Worm (Caenorhabditis elegans) whole organism, late embryonic: ENCODE measurements around the gene T01H3.3.

Source experiments
- K02D7.2 ChIP-seq: sonication (generic microtip); optimal IDR thresholded peaks from 2 replicates; lab custom pipeline; 2017; ENCODE audit warnings: mild to moderate bottlenecking, missing genetic modification characterization, missing compliant biosample characterization
- T23F11.4 ChIP-seq: fragments of 200-800 bp; sonication (Bioruptor generic); optimal IDR thresholded peaks from 2 replicates; lab custom pipeline; 2018; ENCODE audit warnings: mild to moderate bottlenecking, missing genetic modification characterization, missing compliant biosample characterization
- Y22D7AL.16 ChIP-seq: sonication (generic microtip); optimal IDR thresholded peaks from 2 replicates; lab custom pipeline; 2016; ENCODE audit warnings: missing genetic modification characterization, missing compliant biosample characterization
- ceh-14 ChIP-seq: sonication (generic microtip); optimal IDR thresholded peaks from 2 replicates; lab custom pipeline; 2016; ENCODE audit warnings: missing genotype, missing genetic modification characterization, missing compliant biosample characterization
- ceh-19 ChIP-seq: fragments of 200-800 bp; sonication (Bioruptor generic); optimal IDR thresholded peaks from 2 replicates; lab custom pipeline; 2018; ENCODE audit warnings: mild to moderate bottlenecking, missing genetic modification characterization, missing compliant biosample characterization
- ceh-2 ChIP-seq: sonication (generic microtip); optimal IDR thresholded peaks from 2 replicates; lab custom pipeline; 2016; ENCODE audit warnings: missing genotype, missing genetic modification characterization, missing compliant biosample characterization
- ceh-24 ChIP-seq: sonication (generic microtip); optimal IDR thresholded peaks from 2 replicates; lab custom pipeline; 2016; ENCODE audit warnings: mild to moderate bottlenecking, missing genetic modification characterization, missing compliant biosample characterization
- ceh-30 ChIP-seq: fragments of 150-350 bp; optimal IDR thresholded peaks from 2 replicates; lab custom pipeline; 2014; ENCODE audit warnings: missing biosample characterization, missing genetic modification characterization
- ceh-34 ChIP-seq: sonication (generic microtip); optimal IDR thresholded peaks from 2 replicates; lab custom pipeline; 2016; ENCODE audit warnings: mild to moderate bottlenecking, missing genetic modification characterization, missing compliant biosample characterization
- ceh-9 ChIP-seq: sonication (generic microtip); optimal IDR thresholded peaks from 2 replicates; lab custom pipeline; 2016; ENCODE audit warnings: mild to moderate bottlenecking, missing genetic modification characterization, inconsistent platforms, missing compliant biosample characterization
- dmd-4 ChIP-seq: sonication (generic microtip); optimal IDR thresholded peaks from 2 replicates; lab custom pipeline; 2016; ENCODE audit warnings: borderline replicate concordance, missing genetic modification characterization, missing compliant biosample characterization
- dve-1 ChIP-seq: sonication (generic microtip); optimal IDR thresholded peaks from 2 replicates; lab custom pipeline; 2017; ENCODE audit warnings: antibody characterized with exemption, mild to moderate bottlenecking, missing genetic modification characterization, missing compliant biosample characterization
- ets-4 ChIP-seq: sonication (generic microtip); optimal IDR thresholded peaks from 2 replicates; lab custom pipeline; 2016; ENCODE audit warnings: missing genetic modification characterization, missing compliant biosample characterization
- fkh-10 ChIP-seq: fragments of 150-350 bp; optimal IDR thresholded peaks from 2 replicates; lab custom pipeline; 2014; ENCODE audit warnings: missing biosample characterization, missing genetic modification reagents, missing genetic modification characterization
- fkh-6 ChIP-seq: sonication (generic microtip); optimal IDR thresholded peaks from 2 replicates; lab custom pipeline; 2016; ENCODE audit warnings: missing genetic modification characterization, missing compliant biosample characterization
- gmeb-2 ChIP-seq: sonication (generic microtip); optimal IDR thresholded peaks from 2 replicates; lab custom pipeline; 2016; ENCODE audit warnings: missing genetic modification characterization, inconsistent platforms, missing compliant biosample characterization
- hlh-15 ChIP-seq: sonication (generic microtip); optimal IDR thresholded peaks from 2 replicates; lab custom pipeline; 2016; ENCODE audit warnings: missing genetic modification characterization, missing compliant biosample characterization
- hlh-30 ChIP-seq: sonication (generic microtip); optimal IDR thresholded peaks from 2 replicates; lab custom pipeline; 2017; ENCODE audit warnings: antibody characterized with exemption, missing genetic modification characterization, missing compliant biosample characterization; ENCODE audit not compliant: insufficient read depth
- hlh-8 ChIP-seq: sonication (generic microtip); optimal IDR thresholded peaks from 2 replicates; lab custom pipeline; 2016; ENCODE audit warnings: missing genotype, missing genetic modification characterization, missing compliant biosample characterization
- mec-3 ChIP-seq: sonication (generic microtip); optimal IDR thresholded peaks from 2 replicates; lab custom pipeline; 2016; ENCODE audit warnings: borderline replicate concordance, missing genetic modification characterization, missing compliant biosample characterization
- nhr-11 ChIP-seq: fragments of 150-350 bp; optimal IDR thresholded peaks from 2 replicates; lab custom pipeline; 2014; ENCODE audit warnings: missing biosample characterization, missing genetic modification characterization
- npax-4 ChIP-seq: sonication (generic microtip); optimal IDR thresholded peaks from 2 replicates; lab custom pipeline; 2016; ENCODE audit warnings: missing genetic modification characterization, missing compliant biosample characterization
- odd-2 ChIP-seq: sonication (generic microtip); optimal IDR thresholded peaks from 2 replicates; lab custom pipeline; 2017; ENCODE audit warnings: antibody characterized with exemption, mild to moderate bottlenecking, missing genetic modification characterization, missing compliant biosample characterization
- pat-9 ChIP-seq: fragments of 200-800 bp; sonication (Bioruptor generic); optimal IDR thresholded peaks from 2 replicates; lab custom pipeline; 2018; ENCODE audit warnings: mild to moderate bottlenecking, missing genetic modification characterization, moderate library complexity, missing compliant biosample characterization
- pax-1 ChIP-seq: fragments of 150-350 bp; optimal IDR thresholded peaks from 2 replicates; lab custom pipeline; 2014; ENCODE audit warnings: missing biosample characterization, missing genetic modification characterization
- pqm-1 ChIP-seq: sonication (generic microtip); optimal IDR thresholded peaks from 2 replicates; lab custom pipeline; 2016; ENCODE audit warnings: missing genetic modification characterization, missing compliant biosample characterization
- rnt-1 ChIP-seq: sonication (generic microtip); optimal IDR thresholded peaks from 2 replicates; lab custom pipeline; 2016; ENCODE audit warnings: missing genetic modification characterization, missing compliant biosample characterization
- sdc-2 ChIP-seq: sonication (generic microtip); optimal IDR thresholded peaks from 2 replicates; lab custom pipeline; 2016; ENCODE audit warnings: missing genotype, missing genetic modification characterization, missing compliant biosample characterization
- sox-4 ChIP-seq: sonication (generic microtip); optimal IDR thresholded peaks from 2 replicates; lab custom pipeline; 2017; ENCODE audit warnings: mild to moderate bottlenecking, missing genetic modification characterization, inconsistent platforms, missing compliant biosample characterization
- syd-9 ChIP-seq: sonication (generic microtip); optimal IDR thresholded peaks from 2 replicates; lab custom pipeline; 2016; ENCODE audit warnings: mild to moderate bottlenecking, missing genetic modification characterization, moderate library complexity, missing compliant biosample characterization
- tbx-2 ChIP-seq: sonication (generic microtip); optimal IDR thresholded peaks from 2 replicates; lab custom pipeline; 2016; ENCODE audit warnings: missing genetic modification characterization, missing compliant biosample characterization
- tbx-7 ChIP-seq: sonication (generic microtip); optimal IDR thresholded peaks from 2 replicates; lab custom pipeline; 2016; ENCODE audit warnings: missing genotype, missing genetic modification characterization, missing compliant biosample characterization
- unc-3 ChIP-seq, 2 experiments: fragments of 200-800 bp in 1 of 2; sonication (Bioruptor generic) in 1 of 2; sonication (generic microtip) in 1 of 2; conservative IDR thresholded peaks in 1 of 2; optimal IDR thresholded peaks in 1 of 2; 2 replicates each; pipeline versions ENCODE4 v1.3.6 to Lab custom; 2016 to 2022; ENCODE audit warnings: missing compliant biosample characterization in 2 of 2, missing genetic modification characterization in 2 of 2, missing genetic modification reagents in 1 of 2
- unc-42 ChIP-seq: sonication (generic microtip); optimal IDR thresholded peaks from 2 replicates; lab custom pipeline; 2016; ENCODE audit warnings: missing genotype, missing genetic modification characterization, missing compliant biosample characterization
- ztf-16 ChIP-seq: sonication (generic microtip); optimal IDR thresholded peaks from 2 replicates; lab custom pipeline; 2017; ENCODE audit warnings: missing genetic modification characterization, missing compliant biosample characterization

T01H3.3 gene

DNA sequence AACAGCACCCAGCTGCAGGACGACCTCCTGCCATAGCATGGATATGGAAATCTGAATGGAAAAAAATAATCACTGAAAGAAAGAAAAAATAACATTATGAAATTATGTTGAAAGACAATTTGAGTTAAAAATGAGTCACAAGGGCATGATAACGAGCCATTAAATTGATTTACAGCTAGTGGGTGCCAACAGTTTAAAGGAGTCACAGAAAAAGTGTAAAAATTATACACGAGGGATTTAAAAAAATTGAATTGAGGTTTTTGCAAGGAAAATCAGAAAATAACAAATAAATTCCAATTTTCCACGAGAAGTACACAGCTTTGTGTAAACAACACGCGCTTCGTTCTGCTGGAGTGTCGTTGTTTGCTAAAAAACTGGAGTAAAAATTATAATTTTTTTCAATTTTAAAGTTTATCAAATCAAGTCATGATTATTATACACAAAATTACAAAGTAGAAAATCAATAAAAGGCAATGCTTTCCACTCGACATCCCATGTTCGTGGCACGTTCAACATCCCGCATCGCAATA, at the start of gene T01H3.3:
T01H3.3 (minus strand) TSS at position 51 of the 530 bp plus-strand sequence.
- no peak for TF ChIP-seq sox-4 (tag; lab: Kevin White, UChicago)
- no peak for TF ChIP-seq dmd-4 (tag; lab: Kevin White, UChicago)
- TF ChIP-seq ceh-24 (tag; lab: Kevin White, UChicago), result no peak
- TF ChIP-seq unc-42 (tag; lab: Kevin White, UChicago), result no peak
- no peak for TF ChIP-seq fkh-6 (tag; lab: Kevin White, UChicago)
- no peak for TF ChIP-seq npax-4
- TF ChIP-seq ztf-16 (tag; lab: Kevin White, UChicago), result no peak
- no peak for TF ChIP-seq T23F11.4 (GFP tag; lab: Kevin White, UChicago)
- no peak for TF ChIP-seq sdc-2 (tag; lab: Kevin White, UChicago)
- no peak for TF ChIP-seq ceh-34 (tag; lab: Kevin White, UChicago)
- no peak for TF ChIP-seq fkh-10 (GFP tag; lab: Kevin White, UChicago)

DNA sequence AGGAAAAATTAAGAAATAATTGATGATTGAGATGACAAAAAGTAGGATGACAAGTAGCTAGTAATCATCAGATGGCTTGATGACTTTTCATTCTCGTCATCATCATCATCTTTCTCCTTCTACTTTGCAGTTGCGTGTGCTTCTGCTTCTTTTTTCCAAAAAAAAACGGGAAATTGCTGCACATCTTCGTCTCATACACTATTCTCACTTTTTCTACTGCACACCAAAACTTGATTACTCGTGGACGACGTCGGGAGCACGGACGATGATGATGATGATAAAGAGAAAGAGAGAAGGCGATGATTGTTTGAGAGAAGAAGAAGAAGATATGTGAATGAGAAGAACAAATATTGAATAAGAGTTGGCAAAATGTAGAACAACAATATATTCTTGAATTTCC, 47.5 kb upstream of the T01H3.3 start:
- TF ChIP-seq hlh-8 (tag; lab: Kevin White, UChicago), result no peak
- TF ChIP-seq unc-3 (GFP tag; conservative IDR thresholded peaks at IDR 0.05; lab: Robert Waterston, UW), result no peak
- TF ChIP-seq unc-3 (tag; optimal IDR thresholded peaks at IDR 0.05; lab: Kevin White, UChicago), result no peak
- peak; percentile 93 for TF ChIP-seq unc-42 (tag; lab: Kevin White, UChicago)
- TF ChIP-seq, all 69 proteins: peak for 1

DNA sequence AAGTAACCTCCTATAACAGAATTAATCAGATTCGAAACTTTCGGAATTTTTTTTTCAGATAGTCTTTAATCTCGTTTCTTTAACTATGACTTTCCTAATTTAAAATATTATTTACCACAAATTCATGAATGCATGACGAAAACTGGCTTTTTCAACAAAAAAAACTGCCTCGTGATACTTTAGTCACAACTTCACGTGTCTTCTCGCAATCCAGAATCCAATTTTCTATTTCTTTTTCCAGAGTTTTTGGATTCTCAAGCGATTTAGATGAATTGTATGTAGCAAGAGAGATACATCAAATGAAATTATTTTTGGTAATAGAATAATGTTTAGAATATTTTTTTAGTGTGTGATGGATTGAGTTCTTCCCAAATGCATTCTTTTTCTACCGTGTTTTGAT, 46.5 kb upstream of the T01H3.3 start:
- TF ChIP-seq unc-42 (tag; lab: Kevin White, UChicago) (peak; percentile 37), unc-3 (GFP tag; conservative IDR thresholded peaks at IDR 0.05; lab: Robert Waterston, UW) (no peak), unc-3 (tag; optimal IDR thresholded peaks at IDR 0.05; lab: Kevin White, UChicago) (no peak)

DNA sequence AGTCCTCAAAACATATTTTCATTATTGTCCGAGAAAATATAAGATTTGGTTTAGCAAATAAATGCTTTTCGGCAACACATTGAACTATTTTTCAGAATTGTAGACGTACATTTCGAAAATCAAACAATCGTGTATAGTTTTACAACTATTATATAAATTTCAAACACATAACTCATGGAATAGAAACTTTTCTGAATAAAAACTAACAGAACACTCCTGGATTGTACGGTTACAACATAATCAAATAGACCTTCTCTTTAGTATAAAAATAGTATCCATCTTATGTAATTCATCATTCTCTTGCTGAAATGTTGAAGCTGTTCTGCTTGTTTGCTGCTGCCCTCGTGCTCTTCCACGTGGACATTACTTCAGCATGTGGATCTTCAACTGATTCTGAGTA, 37.3 kb upstream of the T01H3.3 start, which contains the start of gene ZK675.4:
ZK675.4 (plus strand) TSS at position 301 of the 400 bp plus-strand sequence.
- TF ChIP-seq gmeb-2 (tag; lab: Kevin White, UChicago) (no peak), ceh-19 (no peak), rnt-1 (tag; lab: Kevin White, UChicago) (no peak), ets-4 (tag; lab: Kevin White, UChicago) (no peak), hlh-30 (tag; lab: Kevin White, UChicago) (no peak)

DNA sequence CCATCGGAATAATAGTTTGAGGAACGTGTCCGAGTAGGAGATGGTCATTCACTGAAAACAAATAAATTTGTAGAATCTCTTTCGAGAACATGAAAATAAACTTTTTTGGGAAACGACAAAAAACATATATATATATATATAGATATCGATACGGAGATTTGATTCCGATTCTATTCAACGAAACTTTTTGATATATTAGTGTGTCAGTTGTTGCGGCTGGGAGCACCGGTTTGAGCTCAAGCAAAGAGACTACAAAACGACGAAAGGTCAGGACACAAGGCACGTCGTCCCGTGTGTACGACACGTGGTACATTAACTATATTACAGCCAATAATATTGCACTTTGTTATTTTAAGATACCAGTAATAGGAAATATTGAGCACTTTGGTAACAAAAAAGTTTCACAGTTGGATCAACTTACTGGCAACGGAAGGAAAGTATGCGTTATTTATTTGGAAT, 33.9 kb upstream of the T01H3.3 start, which contains the start of gene best-23:
best-23 (minus strand) TSS at position 51 of the 459 bp plus-strand sequence.
- TF ChIP-seq pax-1, result no peak
- no peak for TF ChIP-seq ets-4 (tag; lab: Kevin White, UChicago)
- no peak for TF ChIP-seq ceh-9 (tag; lab: Kevin White, UChicago)
- no peak for TF ChIP-seq rnt-1 (tag; lab: Kevin White, UChicago)
- TF ChIP-seq hlh-15 (tag; lab: Kevin White, UChicago), result no peak
- TF ChIP-seq K02D7.2 (tag; lab: Kevin White, UChicago), result no peak
- no peak for TF ChIP-seq syd-9 (tag; lab: Kevin White, UChicago)
- TF ChIP-seq tbx-2, result no peak
- no peak for TF ChIP-seq ceh-14
- no peak for TF ChIP-seq hlh-30 (tag; lab: Kevin White, UChicago)
- TF ChIP-seq ceh-2 (tag; lab: Kevin White, UChicago), result no peak
- no peak for TF ChIP-seq odd-2 (tag; lab: Kevin White, UChicago)
- no peak for TF ChIP-seq pqm-1 (tag; lab: Kevin White, UChicago)
- TF ChIP-seq fkh-6 (tag; lab: Kevin White, UChicago), result no peak
- no peak for TF ChIP-seq nhr-11 (tag; lab: Kevin White, UChicago)

DNA sequence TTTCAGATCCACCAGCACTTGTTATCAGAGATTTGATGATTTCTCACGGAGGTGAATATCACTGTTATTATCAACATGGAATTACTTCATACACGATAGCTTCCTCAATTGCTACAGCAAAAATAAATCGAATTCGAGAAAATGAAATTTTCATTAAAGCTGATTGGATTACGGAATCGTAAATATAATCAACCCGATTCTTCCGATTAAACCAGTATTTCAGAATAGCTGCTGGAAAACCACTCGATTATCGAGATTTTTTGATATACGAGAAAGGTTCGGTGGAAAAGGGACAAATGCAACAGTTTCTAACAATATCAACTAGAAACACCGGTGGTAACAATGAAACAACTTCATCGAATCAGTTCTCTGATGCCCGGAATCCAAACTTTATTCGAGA, 28.3 kb upstream of the T01H3.3 start:
- TF ChIP-seq npax-4 (no peak), tbx-7 (tag; lab: Kevin White, UChicago) (no peak), Y22D7AL.16 (tag; lab: Kevin White, UChicago) (no peak), pat-9 (tag; lab: Kevin White, UChicago) (no peak), mec-3 (tag; lab: Kevin White, UChicago) (no peak), tbx-2 (no peak), dve-1 (no peak), ceh-30 (tag; lab: Kevin White, UChicago) (no peak), ceh-19 (no peak)
